Worm (Caenorhabditis elegans) whole organism, L1 larva: ENCODE results near the gene M163.21.

Experiments used
- aly-2 ChIP-seq: fragments of 150-350 bp; optimal IDR thresholded peaks from 2 replicates; lab custom pipeline; 2014; ENCODE audit warnings: missing biosample characterization, missing genetic modification characterization
- lin-13 ChIP-seq: fragments of 150-350 bp; optimal IDR thresholded peaks from 2 replicates; lab custom pipeline; 2014; ENCODE audit warnings: missing biosample characterization, missing genetic modification reagents, missing genetic modification characterization
- lin-39 ChIP-seq: fragments of 150-350 bp; optimal IDR thresholded peaks from 2 replicates; lab custom pipeline; 2014; ENCODE audit warnings: missing biosample characterization, missing genetic modification reagents, missing genetic modification characterization
- nhr-11 ChIP-seq: fragments of 150-350 bp; optimal IDR thresholded peaks from 2 replicates; lab custom pipeline; 2014; ENCODE audit warnings: missing biosample characterization, missing genetic modification characterization
- nhr-77 ChIP-seq: fragments of 150-350 bp; optimal IDR thresholded peaks from 2 replicates; lab custom pipeline; 2014; ENCODE audit warnings: missing biosample characterization, missing genetic modification characterization

DNA sequence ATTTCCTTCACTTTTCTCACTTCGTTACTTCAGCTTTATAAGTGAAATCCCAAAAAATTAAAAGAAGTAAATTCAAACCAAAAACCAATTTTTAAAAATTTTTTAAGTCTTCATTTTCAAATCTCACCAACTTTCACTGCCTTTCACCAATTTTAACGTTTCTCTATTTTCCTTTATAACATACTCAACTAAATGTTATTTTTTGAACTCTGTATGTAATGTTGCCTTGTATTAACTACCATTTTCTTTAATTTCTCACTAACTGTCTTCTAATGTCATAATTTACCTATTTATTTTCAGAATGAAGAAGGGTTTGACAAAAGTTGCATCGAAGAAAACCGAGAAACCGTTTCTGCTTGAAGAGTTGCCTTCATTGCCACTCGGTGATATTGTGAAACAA lies 21.9 kb upstream of the M163.21 start, which contains the start of gene F23D12.4:
- TF ChIP-seq nhr-11 (tag; lab: Kevin White, UChicago) (no peak), nhr-77 (no peak), aly-2 (no peak), lin-39 (tag; lab: Kevin White, UChicago) (no peak), lin-13 (no peak)
